Worm (Caenorhabditis elegans) whole organism, L4 larva: Measurements from ENCODE around the gene ppat-1.

Experiments
- F37D6.2 ChIP-seq: sonication (generic microtip); optimal IDR thresholded peaks from 2 replicates; lab custom pipeline; 2016; ENCODE audit warnings: mild to moderate bottlenecking, missing genetic modification characterization, missing compliant biosample characterization
- R02D3.7 ChIP-seq: fragments of 150-350 bp; sonication (generic microtip); optimal IDR thresholded peaks from 3 replicates; lab custom pipeline; 2014; ENCODE audit warnings: missing biosample characterization, missing genetic modification characterization
- T26A8.4 ChIP-seq: fragments of 200-800 bp; sonication (Bioruptor generic); IDR thresholded peaks from 2 replicates; pipeline ENCODE4 v1.3.6; 2022; ENCODE audit warnings: missing genetic modification characterization, missing compliant biosample characterization
- Y48G9A.11 ChIP-seq: fragments of 200-800 bp; sonication (Bioruptor generic); IDR thresholded peaks from 2 replicates; pipeline ENCODE4 v1.3.6; 2022; ENCODE audit warnings: missing genetic modification reagents, missing genetic modification characterization, missing compliant biosample characterization
- ZK337.2 ChIP-seq: fragments of 200-800 bp; sonication (Bioruptor generic); IDR thresholded peaks from 2 replicates; pipeline ENCODE4 v1.3.6; 2022; ENCODE audit warnings: missing genetic modification reagents, missing genetic modification characterization, missing compliant biosample characterization
- aha-1 ChIP-seq: fragments of 150-350 bp; peaks from one replicate; lab custom pipeline; 2014; ENCODE audit warnings: missing biosample characterization, missing genetic modification characterization
- ceh-62 ChIP-seq: sonication (generic microtip); optimal IDR thresholded peaks from 2 replicates; lab custom pipeline; 2017; ENCODE audit warnings: missing biosample characterization, missing genetic modification characterization
- ctbp-1 ChIP-seq: fragments of 200-800 bp; sonication (Bioruptor generic); IDR thresholded peaks from 2 replicates; pipeline ENCODE4 v1.3.6; 2022; ENCODE audit warnings: missing genetic modification reagents, missing genetic modification characterization, missing compliant biosample characterization
- daf-16 ChIP-seq, 3 experiments: sonication (generic microtip); optimal IDR thresholded peaks; 2 replicates each; lab custom pipeline; 2016 to 2017; ENCODE audit warnings: missing genetic modification characterization in 3 of 3, missing genetic modification reagents in 3 of 3, mild to moderate bottlenecking in 2 of 3, missing compliant biosample characterization in 2 of 3, missing biosample characterization in 1 of 3, moderate library complexity in 1 of 3
- daf-19 ChIP-seq: fragments of 200-800 bp; sonication (Bioruptor generic); conservative IDR thresholded peaks from 2 replicates; pipeline ENCODE4 v1.3.6; 2022; ENCODE audit warnings: missing genetic modification characterization, missing compliant biosample characterization
- daf-8 ChIP-seq: fragments of 200-800 bp; sonication (Bioruptor generic); IDR thresholded peaks from 2 replicates; pipeline ENCODE4 v1.3.6; 2022; ENCODE audit warnings: missing genetic modification characterization, missing compliant biosample characterization
- dmd-6 ChIP-seq: fragments of 200-800 bp; sonication (Bioruptor generic); IDR thresholded peaks from 2 replicates; pipeline ENCODE4 v1.3.6; 2022; ENCODE audit warnings: missing genetic modification reagents, missing genetic modification characterization, missing compliant biosample characterization
- dmd-8 ChIP-seq: fragments of 200-800 bp; sonication (Bioruptor generic); IDR thresholded peaks from 2 replicates; pipeline ENCODE4 v1.3.6; 2022; ENCODE audit warnings: missing genetic modification characterization, missing compliant biosample characterization
- dpl-1 ChIP-seq: fragments of 150-350 bp; optimal IDR thresholded peaks from 2 replicates; lab custom pipeline; 2014; ENCODE audit warnings: missing biosample characterization, missing genetic modification reagents, missing genetic modification characterization
- egl-43 ChIP-seq: fragments of 200-800 bp; sonication (Bioruptor generic); IDR thresholded peaks from 2 replicates; pipeline ENCODE4 v1.3.6; 2022; ENCODE audit warnings: missing genetic modification reagents, missing genetic modification characterization, missing compliant biosample characterization
- fkh-10 ChIP-seq: fragments of 150-350 bp; optimal IDR thresholded peaks from 2 replicates; lab custom pipeline; 2014; ENCODE audit warnings: missing biosample characterization, missing genetic modification reagents, missing genetic modification characterization
- gei-8 ChIP-seq: fragments of 200-800 bp; sonication (Bioruptor generic); optimal IDR thresholded peaks from 2 replicates; lab custom pipeline; 2018; ENCODE audit warnings: mild to moderate bottlenecking, missing genetic modification characterization, missing compliant biosample characterization
- hif-1 ChIP-seq, 2 experiments: sonication (generic microtip); optimal IDR thresholded peaks; 2 replicates each; lab custom pipeline; 2016 to 2017; ENCODE audit warnings: missing compliant biosample characterization in 2 of 2, missing genetic modification characterization in 2 of 2, missing genetic modification reagents in 2 of 2, missing genotype in 2 of 2, mild to moderate bottlenecking in 1 of 2
- hlh-11 ChIP-seq: fragments of 200-800 bp; sonication (Bioruptor generic); optimal IDR thresholded peaks from 2 replicates; lab custom pipeline; 2018; ENCODE audit warnings: mild to moderate bottlenecking, missing genetic modification characterization, missing compliant biosample characterization
- hlh-30 ChIP-seq: sonication (generic microtip); optimal IDR thresholded peaks from 2 replicates; lab custom pipeline; 2017; ENCODE audit warnings: antibody characterized with exemption, mild to moderate bottlenecking, missing genetic modification characterization, missing compliant biosample characterization; ENCODE audit not compliant: insufficient read depth
- hmg-1.1 ChIP-seq: fragments of 200-800 bp; sonication (Bioruptor generic); IDR thresholded peaks from 2 replicates; pipeline ENCODE4 v1.3.6; 2022; ENCODE audit warnings: missing genetic modification reagents, missing genetic modification characterization, missing compliant biosample characterization
- jun-1 ChIP-seq: fragments of 150-350 bp; optimal IDR thresholded peaks from 2 replicates; lab custom pipeline; 2014; ENCODE audit warnings: missing biosample characterization, missing genetic modification reagents, missing genetic modification characterization
- lin-13 ChIP-seq: fragments of 150-350 bp; optimal IDR thresholded peaks from 2 replicates; lab custom pipeline; 2014; ENCODE audit warnings: missing biosample characterization, missing genetic modification reagents, missing genetic modification characterization
- lin-38 ChIP-seq: fragments of 200-800 bp; sonication (Bioruptor generic); IDR thresholded peaks from 2 replicates; pipeline ENCODE4 v1.3.6; 2022; ENCODE audit warnings: missing genetic modification reagents, missing genetic modification characterization, missing compliant biosample characterization
- lir-3 ChIP-seq: sonication (generic microtip); optimal IDR thresholded peaks from 2 replicates; lab custom pipeline; 2016; ENCODE audit warnings: mild to moderate bottlenecking, missing genetic modification characterization, missing compliant biosample characterization
- lsy-2 ChIP-seq, 2 experiments: fragments of 150-350 bp in 1 of 2; sonication (generic microtip) in 1 of 2; optimal IDR thresholded peaks; 2 replicates each; lab custom pipeline; 2014 to 2017; ENCODE audit warnings: missing biosample characterization in 2 of 2, missing genetic modification characterization in 2 of 2
- madf-5 ChIP-seq, 2 experiments: fragments of 200-800 bp; sonication (Bioruptor generic); IDR thresholded peaks; 2 replicates each; pipeline ENCODE4 v1.3.6; 2022; ENCODE audit warnings: missing compliant biosample characterization in 2 of 2, missing genetic modification characterization in 2 of 2
- madf-9 ChIP-seq: fragments of 200-800 bp; sonication (Bioruptor generic); conservative IDR thresholded peaks from 2 replicates; pipeline ENCODE4 v1.3.6; 2022; ENCODE audit warnings: missing genetic modification reagents, missing genetic modification characterization, missing compliant biosample characterization
- mdl-1 ChIP-seq, 2 experiments: fragments of 150-350 bp in 1 of 2; sonication (generic microtip) in 1 of 2; optimal IDR thresholded peaks; 2 replicates each; lab custom pipeline; 2014 to 2017; ENCODE audit warnings: missing biosample characterization in 2 of 2, missing genetic modification characterization in 2 of 2
- mep-1 ChIP-seq: fragments of 150-350 bp; sonication (generic microtip); optimal IDR thresholded peaks from 3 replicates; lab custom pipeline; 2014; ENCODE audit warnings: missing biosample characterization, missing genetic modification characterization
- mes-2 ChIP-seq: sonication (generic microtip); optimal IDR thresholded peaks from 2 replicates; lab custom pipeline; 2016; ENCODE audit warnings: missing genotype, mild to moderate bottlenecking, missing genetic modification characterization, missing compliant biosample characterization; ENCODE audit not compliant: poor library complexity, severe bottlenecking
- nhr-11 ChIP-seq: fragments of 150-350 bp; optimal IDR thresholded peaks from 2 replicates; lab custom pipeline; 2014; ENCODE audit warnings: missing biosample characterization, missing genetic modification characterization
- nhr-237 ChIP-seq: sonication (generic microtip); optimal IDR thresholded peaks from 2 replicates; lab custom pipeline; 2017; ENCODE audit warnings: missing biosample characterization, missing genetic modification characterization
- nhr-25 ChIP-seq: sonication (generic microtip); optimal IDR thresholded peaks from 2 replicates; lab custom pipeline; 2017; ENCODE audit warnings: missing genetic modification characterization, mild to moderate bottlenecking, missing compliant biosample characterization, antibody characterized with exemption, moderate library complexity, borderline replicate concordance; ENCODE audit not compliant: insufficient read depth
- nhr-48 ChIP-seq: sonication (generic microtip); optimal IDR thresholded peaks from 2 replicates; lab custom pipeline; 2016; ENCODE audit warnings: mild to moderate bottlenecking, missing genetic modification characterization, missing compliant biosample characterization
- pha-4 ChIP-seq, 2 experiments: fragments of 150-350 bp in 1 of 2; fragments of 200-800 bp in 1 of 2; sonication (Bioruptor generic) in 1 of 2; IDR thresholded peaks in 1 of 2; optimal IDR thresholded peaks in 1 of 2; 2 replicates each; pipeline versions ENCODE4 v1.3.6 to Lab custom; 2014 to 2022; ENCODE audit warnings: missing genetic modification characterization in 2 of 2, missing genetic modification reagents in 2 of 2, missing biosample characterization in 1 of 2, missing compliant biosample characterization in 1 of 2
- rbr-2 ChIP-seq: sonication (generic microtip); optimal IDR thresholded peaks from 2 replicates; lab custom pipeline; 2016; ENCODE audit warnings: missing genotype, missing genetic modification characterization, missing compliant biosample characterization
- saeg-2 ChIP-seq: fragments of 200-800 bp; sonication (Bioruptor generic); IDR thresholded peaks from 2 replicates; pipeline ENCODE4 v1.3.6; 2022; ENCODE audit warnings: missing genetic modification reagents, missing genetic modification characterization, missing compliant biosample characterization
- set-16 ChIP-seq: fragments of 200-800 bp; sonication (Bioruptor generic); IDR thresholded peaks from 2 replicates; pipeline ENCODE4 v1.3.6; 2022; ENCODE audit warnings: missing genetic modification reagents, missing genetic modification characterization, missing compliant biosample characterization
- snpc-4 ChIP-seq: fragments of 150-350 bp; optimal IDR thresholded peaks from 2 replicates; lab custom pipeline; 2014; ENCODE audit warnings: missing biosample characterization, missing genetic modification characterization
- tra-1 ChIP-seq: fragments of 200-800 bp; sonication (Bioruptor generic); IDR thresholded peaks from 2 replicates; pipeline ENCODE4 v1.3.6; 2022; ENCODE audit warnings: missing genetic modification reagents, missing genetic modification characterization, missing compliant biosample characterization
- unc-62 ChIP-seq, 3 experiments: fragments of 150-350 bp in 1 of 3; sonication (generic microtip); optimal IDR thresholded peaks in 2 of 3; peaks in 1 of 3; 1 replicate in 1 of 3; 2 replicates in 2 of 3; lab custom pipeline; 2014 to 2017; ENCODE audit warnings: missing biosample characterization in 3 of 3, missing genetic modification characterization in 3 of 3, missing genetic modification reagents in 3 of 3, missing genotype in 1 of 3
- zfp-2 ChIP-seq: sonication (generic microtip); optimal IDR thresholded peaks from 2 replicates; lab custom pipeline; 2016; ENCODE audit warnings: mild to moderate bottlenecking, missing genetic modification characterization, missing compliant biosample characterization
- zip-11 ChIP-seq: fragments of 200-800 bp; sonication (Bioruptor generic); IDR thresholded peaks from 2 replicates; pipeline ENCODE4 v1.3.6; 2022; ENCODE audit warnings: missing genetic modification characterization, missing compliant biosample characterization

ppat-1 gene

ce11 chrIII:4720620-4721227, 31.6 kb downstream of the ppat-1 start, which contains the start of gene emb-5 (continued):
- TF ChIP-seq lin-38 (GFP tag; lab: Robert Waterston, UW): peak; percentile 94
- TF ChIP-seq nhr-237 (tag; lab: Kevin White, UChicago): no peak
- no peak; the same call in none of the 2 replicates for TF ChIP-seq hmg-1.1 (GFP tag; lab: Robert Waterston, UW)
- no peak for TF ChIP-seq lin-13 (GFP tag; lab: Kevin White, UChicago)
- TF ChIP-seq dpl-1 (GFP tag; lab: Kevin White, UChicago): peak; percentile 92
- no peak for TF ChIP-seq ZK337.2
- no peak for TF ChIP-seq jun-1 (tag; lab: Kevin White, UChicago)
- TF ChIP-seq snpc-4: no peak
- TF ChIP-seq gei-8 (GFP tag; lab: Kevin White, UChicago): no peak
- TF ChIP-seq daf-16 (GFP tag; optimal IDR thresholded peaks at IDR 0.05; lab: Kevin White, UChicago): no peak
- TF ChIP-seq daf-16 (tag; optimal IDR thresholded peaks at IDR 0.05; lab: Kevin White, UChicago): peak; percentile 10

- no peak for TF ChIP-seq nhr-48 (tag; lab: Kevin White, UChicago)
- 0 out of 2 replicates have a peak, but pooled peaks have one; percentile 48 for TF ChIP-seq dmd-8 (GFP tag; lab: Robert Waterston, UW)
- TF ChIP-seq nhr-11: peak; percentile 79
- TF ChIP-seq mdl-1 (tag; optimal IDR thresholded peaks at IDR 0.05; lab: Kevin White, UChicago): peak in 1 of 2 experiments; percentile 30
- peak; percentile 58 for TF ChIP-seq dpl-1 (GFP tag; lab: Kevin White, UChicago)
- TF ChIP-seq fkh-10 (GFP tag; lab: Kevin White, UChicago): peak; percentile 83
- TF ChIP-seq daf-8: no peak
- peak; percentile 45 for TF ChIP-seq mes-2
- peak; percentile 76 for TF ChIP-seq rbr-2 (tag; lab: Kevin White, UChicago)
- no peak for TF ChIP-seq madf-5 (GFP tag; IDR thresholded peaks at IDR 0.05; lab: Robert Waterston, UW)
- TF ChIP-seq unc-62 (GFP tag; optimal IDR thresholded peaks at IDR 0.05 in 1 of 2; lab: Kevin White, UChicago): peak in 1 of 2 experiments; percentile 30
- TF ChIP-seq unc-62 (tag; optimal IDR thresholded peaks at IDR 0.05; lab: Kevin White, UChicago): no peak
- peak; percentile 74 for TF ChIP-seq mep-1 (tag; lab: Kevin White, UChicago)
- TF ChIP-seq daf-19: no peak
- peak in 1 of 2 experiments; percentile 14 for TF ChIP-seq daf-16 (GFP tag; optimal IDR thresholded peaks at IDR 0.05; lab: Kevin White, UChicago)
- no peak for TF ChIP-seq daf-16 (tag; optimal IDR thresholded peaks at IDR 0.05; lab: Kevin White, UChicago)
- peak; percentile 95 for TF ChIP-seq aha-1 (tag; lab: Kevin White, UChicago)
- TF ChIP-seq hlh-30 (tag; lab: Kevin White, UChicago): no peak
- TF ChIP-seq pha-4 (GFP tag; IDR thresholded peaks at IDR 0.05; lab: Robert Waterston, UW): no peak
- peak; percentile 14 for TF ChIP-seq pha-4 (tag; optimal IDR thresholded peaks at IDR 0.05; lab: Kevin White, UChicago)
- TF ChIP-seq nhr-25 (tag; lab: Kevin White, UChicago): no peak
- TF ChIP-seq dmd-6 (GFP tag; lab: Robert Waterston, UW): peak; percentile 28; the same call in 1 of the 2 replicates
- TF ChIP-seq gei-8 (GFP tag; lab: Kevin White, UChicago): no peak
- TF ChIP-seq hif-1 (tag; optimal IDR thresholded peaks at IDR 0.05; lab: Kevin White, UChicago): peak in 1 of 2 experiments; percentile 10
- TF ChIP-seq tra-1: no peak
- TF ChIP-seq ctbp-1 (GFP tag; lab: Robert Waterston, UW): peak; percentile 70
- TF ChIP-seq lin-38 (GFP tag; lab: Robert Waterston, UW): peak; percentile 65
- peak; percentile 61 for TF ChIP-seq set-16
- no peak for TF ChIP-seq ceh-62
- TF ChIP-seq saeg-2: no peak
- no peak for TF ChIP-seq Y48G9A.11 (GFP tag; lab: Robert Waterston, UW)
- no peak for TF ChIP-seq zfp-2
- peak; percentile 42 for TF ChIP-seq F37D6.2
- peak; percentile 60 for TF ChIP-seq hlh-11 (tag; lab: Kevin White, UChicago)
- no peak for TF ChIP-seq lir-3 (tag; lab: Kevin White, UChicago)
- TF ChIP-seq lsy-2 (tag; optimal IDR thresholded peaks at IDR 0.05; lab: Kevin White, UChicago): peak; percentile 66 to 84
- no peak for TF ChIP-seq madf-9 (GFP tag; lab: Robert Waterston, UW)
- TF ChIP-seq R02D3.7: no peak
- 0 out of 2 replicates have a peak, but pooled peaks have one; percentile 34 for TF ChIP-seq egl-43 (GFP tag; lab: Robert Waterston, UW)
- TF ChIP-seq zip-11: no peak
- no peak for TF ChIP-seq T26A8.4 (GFP tag; lab: Robert Waterston, UW)
- peak; percentile 79 for TF ChIP-seq hmg-1.1 (GFP tag; lab: Robert Waterston, UW)
- TF ChIP-seq lin-13 (GFP tag; lab: Kevin White, UChicago): peak; percentile 19
These were observed 32.7 kb downstream of the ppat-1 start, which contains the start of gene acy-1 for ce11 chrIII:4721750-4722149. TSS of gene acy-1 (plus strand) at chrIII:4722095.
